Worm (Caenorhabditis elegans) whole organism, L4/young adult: ENCODE data around the gene hpo-34.

ENCODE experiments used
- dao-5 ChIP-seq: sonication (generic microtip); optimal IDR thresholded peaks from 2 replicates; lab custom pipeline; 2016; ENCODE audit warnings: missing genotype, missing genetic modification characterization, moderate library complexity, missing compliant biosample characterization
- him-1 ChIP-seq: sonication (generic microtip); optimal IDR thresholded peaks from 2 replicates; lab custom pipeline; 2016; ENCODE audit warnings: missing genotype, missing genetic modification reagents, missing genetic modification characterization, missing compliant biosample characterization

ce11 chrX:11465215-11465614 is 53.7 kb downstream of the hpo-34 start, which contains the start of gene lin-14:
- TF ChIP-seq him-1 (tag; lab: Kevin White, UChicago) (peak; percentile 44), dao-5 (tag; lab: Kevin White, UChicago) (peak; percentile 54)
